Worm (Caenorhabditis elegans) whole organism, young adult: Measurements from ENCODE around the gene rol-3.

Source experiments
- B0019.2 ChIP-seq: fragments of 200-800 bp; sonication (Bioruptor generic); conservative IDR thresholded peaks from 2 replicates; pipeline ENCODE4 v1.3.6; 2022; ENCODE audit warnings: missing genetic modification reagents, missing genetic modification characterization, missing compliant biosample characterization
- F37B4.10 ChIP-seq: fragments of 200-800 bp; sonication (Bioruptor generic); IDR thresholded peaks from 2 replicates; pipeline ENCODE4 v1.3.6; 2022; ENCODE audit warnings: missing genetic modification characterization, missing compliant biosample characterization
- attf-5 ChIP-seq: fragments of 200-800 bp; sonication (Bioruptor generic); optimal IDR thresholded peaks from 2 replicates; lab custom pipeline; 2018; ENCODE audit warnings: mild to moderate bottlenecking, missing genetic modification characterization, missing compliant biosample characterization
- ceh-58 ChIP-seq: fragments of 200-800 bp; sonication (Bioruptor generic); IDR thresholded peaks from 2 replicates; pipeline ENCODE4 v1.3.6; 2022; ENCODE audit warnings: missing genetic modification characterization, missing compliant biosample characterization
- him-1 ChIP-seq: sonication (generic microtip); optimal IDR thresholded peaks from 2 replicates; lab custom pipeline; 2016; ENCODE audit warnings: missing genotype, missing genetic modification reagents, missing genetic modification characterization, missing compliant biosample characterization
- madf-10 ChIP-seq: sonication (generic microtip); optimal IDR thresholded peaks from 2 replicates; lab custom pipeline; 2016; ENCODE audit warnings: mild to moderate bottlenecking, missing genetic modification characterization, missing compliant biosample characterization
- madf-3 ChIP-seq: fragments of 200-800 bp; sonication (Bioruptor generic); IDR thresholded peaks from 2 replicates; pipeline ENCODE4 v1.3.6; 2022; ENCODE audit warnings: missing genetic modification reagents, missing genetic modification characterization, missing compliant biosample characterization
- madf-8 ChIP-seq: fragments of 200-800 bp; sonication (Bioruptor generic); conservative IDR thresholded peaks from 2 replicates; pipeline ENCODE4 v1.3.6; 2022; ENCODE audit warnings: missing genetic modification reagents, missing genetic modification characterization, missing compliant biosample characterization
- nfya-2 ChIP-seq: fragments of 200-800 bp; sonication (Bioruptor generic); IDR thresholded peaks from 2 replicates; pipeline ENCODE4 v1.3.6; 2022; ENCODE audit warnings: missing genetic modification reagents, missing genetic modification characterization, missing compliant biosample characterization
- pbrm-1 ChIP-seq: fragments of 200-800 bp; sonication (Bioruptor generic); IDR thresholded peaks from 2 replicates; pipeline ENCODE4 v1.3.6; 2022; ENCODE audit warnings: missing genetic modification reagents, missing genetic modification characterization, missing compliant biosample characterization
- snpc-4 ChIP-seq, 5 experiments: fragments of 150-350 bp in 1 of 5; sonication (generic microtip) in 4 of 5; optimal IDR thresholded peaks; 2 replicates each; lab custom pipeline; 2014 to 2018; ENCODE audit warnings: missing genetic modification characterization in 5 of 5, missing biosample characterization in 3 of 5, antibody characterized with exemption in 2 of 5, mild to moderate bottlenecking in 2 of 5, missing compliant biosample characterization in 2 of 5, missing genotype in 2 of 5, moderate library complexity in 2 of 5, missing genetic modification reagents in 1 of 5
- tbx-9 ChIP-seq: sonication (generic microtip); optimal IDR thresholded peaks from 2 replicates; lab custom pipeline; 2016; ENCODE audit warnings: borderline replicate concordance, missing genetic modification characterization, inconsistent platforms, missing compliant biosample characterization
- unc-62 ChIP-seq: fragments of 150-350 bp; optimal IDR thresholded peaks from 2 replicates; lab custom pipeline; 2014; ENCODE audit warnings: missing biosample characterization, missing genetic modification reagents, missing genetic modification characterization
- ztf-3 ChIP-seq: fragments of 200-800 bp; sonication (Bioruptor generic); optimal IDR thresholded peaks from 2 replicates; lab custom pipeline; 2018; ENCODE audit warnings: mild to moderate bottlenecking, missing genetic modification characterization, missing compliant biosample characterization

- TF ChIP-seq madf-3 (GFP tag; lab: Robert Waterston, UW) (no peak), attf-5 (GFP tag; lab: Kevin White, UChicago) (no peak), him-1 (no peak), F37B4.10 (GFP tag; lab: Robert Waterston, UW) (no peak), unc-62 (no peak), pbrm-1 (GFP tag; lab: Robert Waterston, UW) (no peak), tbx-9 (tag; lab: Kevin White, UChicago) (no peak), madf-10 (tag; lab: Kevin White, UChicago) (no peak), B0019.2 (GFP tag; lab: Robert Waterston, UW) (no peak), nfya-2 (no peak), ceh-58 (GFP tag; lab: Robert Waterston, UW) (no peak), ztf-3 (GFP tag; lab: Kevin White, UChicago) (no peak), snpc-4 (GFP tag; optimal IDR thresholded peaks at IDR 0.05; lab: Kevin White, UChicago) (no peak), snpc-4 (tag; optimal IDR thresholded peaks at IDR 0.05; lab: Kevin White, UChicago) (no peak), madf-8 (GFP tag; lab: Robert Waterston, UW) (no peak)
Observed at ce11 chrV:8280770-8281169, 42.6 kb upstream of the rol-3 start, which contains the start of gene str-135.
